Worm (Caenorhabditis elegans) whole organism, L2 larva: Measurements from ENCODE around the gene K09F6.11.

Source experiments
- ZK546.5 ChIP-seq: sonication (generic microtip); optimal IDR thresholded peaks from 2 replicates; lab custom pipeline; 2017; ENCODE audit warnings: missing biosample characterization, missing genetic modification characterization
- ceh-82 ChIP-seq: fragments of 150-350 bp; optimal IDR thresholded peaks from 2 replicates; lab custom pipeline; 2014; ENCODE audit warnings: missing biosample characterization, missing genetic modification characterization
- lin-11 ChIP-seq: fragments of 150-350 bp; sonication (generic microtip); optimal IDR thresholded peaks from 2 replicates; lab custom pipeline; 2014; ENCODE audit warnings: missing biosample characterization, missing genetic modification characterization, inconsistent platforms, mixed read lengths
- lsy-2 ChIP-seq, 2 experiments: fragments of 150-350 bp in 1 of 2; sonication (generic microtip) in 1 of 2; optimal IDR thresholded peaks; 2 replicates each; lab custom pipeline; 2014 to 2017; ENCODE audit warnings: missing biosample characterization in 2 of 2, missing genetic modification characterization in 2 of 2
- nhr-237 ChIP-seq: fragments of 150-350 bp; optimal IDR thresholded peaks from 2 replicates; lab custom pipeline; 2014; ENCODE audit warnings: missing biosample characterization, missing genetic modification characterization
- zag-1 ChIP-seq: fragments of 150-350 bp; optimal IDR thresholded peaks from 2 replicates; lab custom pipeline; 2014; ENCODE audit warnings: missing biosample characterization, missing genetic modification characterization

ce11 chrII:2322857-2323518, 43.0 kb downstream of the K09F6.11 start, which contains the start of the genes ZK1240.6 and ZK1240.2:
- TF ChIP-seq zag-1 (tag; lab: Kevin White, UChicago) = no peak
- TF ChIP-seq lin-11 = no peak
- no peak for TF ChIP-seq ceh-82 (tag; lab: Kevin White, UChicago)
- no peak for TF ChIP-seq ZK546.5 (tag; lab: Kevin White, UChicago)
- no peak for TF ChIP-seq nhr-237
- no peak for TF ChIP-seq lsy-2 (tag; optimal IDR thresholded peaks at IDR 0.05; lab: Kevin White, UChicago)
